Worm (Caenorhabditis elegans): ENCODE results near the gene dod-19.

ce11 chrV:422133-422532 is 7.6 kb upstream of the dod-19 start, which contains the start of gene dod-20:
- TF ChIP-seq elt-2 (tag; optimal IDR thresholded peaks at IDR 0.05) (no peak), tbx-7 (tag; optimal IDR thresholded peaks at IDR 0.05) (no peak), ceh-31 (tag; optimal IDR thresholded peaks at IDR 0.05) (no peak)

All from whole organism, late embryonic.